Fruit fly (Drosophila melanogaster) whole organism, prepupa: Measurements from ENCODE around the gene ex.

Source experiments
- Blimp-1 ChIP-seq: fragments of 200-800 bp; sonication (Bioruptor generic); optimal IDR thresholded peaks from 3 replicates; lab custom pipeline; 2017; ENCODE audit warnings: missing biosample characterization, missing genetic modification characterization, mild to moderate bottlenecking, moderate library complexity, missing genetic modification reagents
- CG10669 ChIP-seq: fragments of 200-800 bp; sonication (Bioruptor generic); optimal IDR thresholded peaks from 3 replicates; lab custom pipeline; 2018; ENCODE audit warnings: missing biosample characterization, mild to moderate bottlenecking, missing genetic modification characterization, moderate library complexity
- CG11294 ChIP-seq: fragments of 200-800 bp; sonication (Bioruptor generic); IDR thresholded peaks from 2 replicates; pipeline ENCODE4 v1.3.6; 2022; ENCODE audit warnings: missing biosample characterization, missing genetic modification characterization
- CG11762 ChIP-seq: fragments of 200-800 bp; sonication (Bioruptor generic); optimal IDR thresholded peaks from 3 replicates; lab custom pipeline; 2016; ENCODE audit warnings: missing biosample characterization, missing genetic modification characterization; ENCODE audit not compliant: insufficient read depth
- CG15336 ChIP-seq: fragments of 200-800 bp; sonication (Bioruptor generic); IDR thresholded peaks from 2 replicates; pipeline ENCODE4 v1.3.6; 2022; ENCODE audit warnings: missing biosample characterization, missing genetic modification characterization
- CG16779 ChIP-seq: fragments of 200-800 bp; sonication (Bioruptor generic); optimal IDR thresholded peaks from 3 replicates; lab custom pipeline; 2017; ENCODE audit warnings: missing biosample characterization, mild to moderate bottlenecking, missing genetic modification characterization
- CG3032 ChIP-seq: fragments of 200-800 bp; optimal IDR thresholded peaks from 2 replicates; lab custom pipeline; 2019; ENCODE audit warnings: missing biosample characterization, mild to moderate bottlenecking, missing genetic modification characterization, moderate library complexity
- CG31627 ChIP-seq: fragments of 200-800 bp; sonication (Bioruptor generic); optimal IDR thresholded peaks from 3 replicates; lab custom pipeline; 2016; ENCODE audit warnings: missing biosample characterization, missing genetic modification characterization
- CG32006 ChIP-seq: fragments of 200-800 bp; sonication (Bioruptor generic); optimal IDR thresholded peaks from 3 replicates; lab custom pipeline; 2017; ENCODE audit warnings: missing biosample characterization, mild to moderate bottlenecking, missing genetic modification characterization
- CG4318 ChIP-seq: fragments of 200-800 bp; sonication (Bioruptor generic); optimal IDR thresholded peaks from 3 replicates; lab custom pipeline; 2017; ENCODE audit warnings: missing biosample characterization, mild to moderate bottlenecking, missing genetic modification characterization
- CG6163 ChIP-seq: fragments of 200-800 bp; sonication (Bioruptor generic); IDR thresholded peaks from 3 replicates; pipeline ENCODE4 v1.3.6; 2022; ENCODE audit warnings: missing biosample characterization, missing genetic modification characterization
- CG6276 ChIP-seq: fragments of 200-800 bp; sonication (Bioruptor generic); optimal IDR thresholded peaks from 2 replicates; lab custom pipeline; 2017; ENCODE audit warnings: missing biosample characterization, mild to moderate bottlenecking, missing genetic modification characterization
- CG6792 ChIP-seq: fragments of 200-800 bp; sonication (Bioruptor generic); optimal IDR thresholded peaks from 3 replicates; lab custom pipeline; 2016; ENCODE audit warnings: missing biosample characterization, missing genetic modification characterization
- CG6854 ChIP-seq: fragments of 200-800 bp; sonication (Bioruptor generic); optimal IDR thresholded peaks from 2 replicates; lab custom pipeline; 2017; ENCODE audit warnings: missing biosample characterization, mild to moderate bottlenecking, missing genetic modification characterization
- CG8119 ChIP-seq: fragments of 200-800 bp; sonication (Bioruptor generic); IDR thresholded peaks from 3 replicates; pipeline ENCODE4 v1.3.6; 2022; ENCODE audit warnings: missing biosample characterization, missing genetic modification characterization
- CG8632 ChIP-seq: fragments of 200-800 bp; sonication (Bioruptor generic); optimal IDR thresholded peaks from 3 replicates; lab custom pipeline; 2016; ENCODE audit warnings: missing biosample characterization, missing genetic modification characterization
- Eip75B ChIP-seq: fragments of 200-800 bp; sonication (Bioruptor generic); optimal IDR thresholded peaks from 3 replicates; lab custom pipeline; 2016; ENCODE audit warnings: missing biosample characterization, missing genetic modification characterization
- Eip78C ChIP-seq: fragments of 200-800 bp; sonication (Bioruptor generic); peaks from one replicate; lab custom pipeline; 2016; ENCODE audit warnings: missing biosample characterization, missing genetic modification characterization
- Eip93F ChIP-seq: fragments of 200-800 bp; sonication (Bioruptor generic); optimal IDR thresholded peaks from 2 replicates; lab custom pipeline; 2016; ENCODE audit warnings: missing biosample characterization, mild to moderate bottlenecking, missing genetic modification characterization
- Ets96B ChIP-seq: fragments of 200-800 bp; optimal IDR thresholded peaks from 2 replicates; lab custom pipeline; 2019; ENCODE audit warnings: missing biosample characterization, mild to moderate bottlenecking, missing genetic modification characterization, moderate library complexity
- Hr38 ChIP-seq: sonication (Bioruptor generic); optimal IDR thresholded peaks from 2 replicates; lab custom pipeline; 2016; ENCODE audit warnings: missing biosample characterization, missing genetic modification characterization
- Hr4 ChIP-seq: fragments of 200-800 bp; sonication (Bioruptor generic); optimal IDR thresholded peaks from 3 replicates; lab custom pipeline; 2016; ENCODE audit warnings: missing biosample characterization, missing genetic modification characterization
- Lpt ChIP-seq: fragments of 200-800 bp; sonication (Bioruptor generic); optimal IDR thresholded peaks from 3 replicates; lab custom pipeline; 2016; ENCODE audit warnings: missing biosample characterization, missing genetic modification characterization
- Met ChIP-seq: fragments of 200-800 bp; sonication (Bioruptor generic); optimal IDR thresholded peaks from 3 replicates; lab custom pipeline; 2016; ENCODE audit warnings: missing biosample characterization, missing genetic modification characterization
- Smox ChIP-seq: fragments of 200-800 bp; sonication (Bioruptor generic); optimal IDR thresholded peaks from 3 replicates; lab custom pipeline; 2016; ENCODE audit warnings: missing biosample characterization, missing genetic modification characterization
- acj6 ChIP-seq: fragments of 200-800 bp; sonication (Bioruptor generic); optimal IDR thresholded peaks from 3 replicates; lab custom pipeline; 2016; ENCODE audit warnings: missing biosample characterization, missing genetic modification characterization
- cyc ChIP-seq: fragments of 200-800 bp; sonication (Bioruptor generic); optimal IDR thresholded peaks from 3 replicates; lab custom pipeline; 2016; ENCODE audit warnings: missing biosample characterization, missing genetic modification characterization
- dac ChIP-seq: fragments of 200-800 bp; sonication (Bioruptor generic); optimal IDR thresholded peaks from 2 replicates; lab custom pipeline; 2017; ENCODE audit warnings: missing biosample characterization, mild to moderate bottlenecking, missing genetic modification characterization
- dsx ChIP-seq: fragments of 200-800 bp; optimal IDR thresholded peaks from 3 replicates; lab custom pipeline; 2019; ENCODE audit warnings: missing biosample characterization, mild to moderate bottlenecking, missing genetic modification characterization, moderate library complexity; ENCODE audit not compliant: poor library complexity, severe bottlenecking
- eg ChIP-seq: fragments of 200-800 bp; sonication (Bioruptor generic); IDR thresholded peaks from 3 replicates; pipeline ENCODE4 v1.3.6; 2022; ENCODE audit warnings: missing biosample characterization, missing genetic modification characterization
- esn ChIP-seq: fragments of 200-800 bp; sonication (Bioruptor generic); optimal IDR thresholded peaks from 2 replicates; lab custom pipeline; 2016; ENCODE audit warnings: missing biosample characterization, mild to moderate bottlenecking, missing genetic modification characterization, moderate library complexity
- fd59A ChIP-seq: fragments of 200-800 bp; sonication (Bioruptor generic); optimal IDR thresholded peaks from 2 replicates; lab custom pipeline; 2017; ENCODE audit warnings: missing biosample characterization, mild to moderate bottlenecking, missing genetic modification characterization, missing genetic modification reagents
- fd85E ChIP-seq: fragments of 200-800 bp; sonication (Bioruptor generic); optimal IDR thresholded peaks from 3 replicates; lab custom pipeline; 2016; ENCODE audit warnings: missing biosample characterization, missing genetic modification characterization
- fkh ChIP-seq: fragments of 200-800 bp; sonication (Bioruptor generic); optimal IDR thresholded peaks from 3 replicates; lab custom pipeline; 2017; ENCODE audit warnings: missing biosample characterization, mild to moderate bottlenecking, missing genetic modification characterization, moderate library complexity
- lz ChIP-seq: fragments of 200-800 bp; sonication (Bioruptor generic); optimal IDR thresholded peaks from 3 replicates; lab custom pipeline; 2016; ENCODE audit warnings: missing biosample characterization, missing genetic modification characterization
- pdm3 ChIP-seq: fragments of 200-800 bp; sonication (Bioruptor generic); optimal IDR thresholded peaks from 3 replicates; lab custom pipeline; 2016; ENCODE audit warnings: missing biosample characterization, missing genetic modification characterization
- salr ChIP-seq, 2 experiments: fragments of 200-800 bp; sonication (Bioruptor generic); optimal IDR thresholded peaks; 3 replicates each; lab custom pipeline; 2016 to 2018; ENCODE audit warnings: missing biosample characterization in 2 of 2, missing genetic modification characterization in 2 of 2, mild to moderate bottlenecking in 1 of 2
- spab ChIP-seq: fragments of 200-800 bp; sonication (Bioruptor generic); optimal IDR thresholded peaks from 2 replicates; lab custom pipeline; 2017; ENCODE audit warnings: missing biosample characterization, mild to moderate bottlenecking, missing genetic modification characterization, missing genetic modification reagents
- svp ChIP-seq: fragments of 200-800 bp; sonication (Bioruptor generic); peaks from one replicate; lab custom pipeline; 2016; ENCODE audit warnings: missing biosample characterization, missing genetic modification characterization
- vri ChIP-seq: fragments of 200-800 bp; sonication (Bioruptor generic); optimal IDR thresholded peaks from 3 replicates; lab custom pipeline; 2016; ENCODE audit warnings: missing biosample characterization, mild to moderate bottlenecking, missing genetic modification characterization

ex gene

DNA sequence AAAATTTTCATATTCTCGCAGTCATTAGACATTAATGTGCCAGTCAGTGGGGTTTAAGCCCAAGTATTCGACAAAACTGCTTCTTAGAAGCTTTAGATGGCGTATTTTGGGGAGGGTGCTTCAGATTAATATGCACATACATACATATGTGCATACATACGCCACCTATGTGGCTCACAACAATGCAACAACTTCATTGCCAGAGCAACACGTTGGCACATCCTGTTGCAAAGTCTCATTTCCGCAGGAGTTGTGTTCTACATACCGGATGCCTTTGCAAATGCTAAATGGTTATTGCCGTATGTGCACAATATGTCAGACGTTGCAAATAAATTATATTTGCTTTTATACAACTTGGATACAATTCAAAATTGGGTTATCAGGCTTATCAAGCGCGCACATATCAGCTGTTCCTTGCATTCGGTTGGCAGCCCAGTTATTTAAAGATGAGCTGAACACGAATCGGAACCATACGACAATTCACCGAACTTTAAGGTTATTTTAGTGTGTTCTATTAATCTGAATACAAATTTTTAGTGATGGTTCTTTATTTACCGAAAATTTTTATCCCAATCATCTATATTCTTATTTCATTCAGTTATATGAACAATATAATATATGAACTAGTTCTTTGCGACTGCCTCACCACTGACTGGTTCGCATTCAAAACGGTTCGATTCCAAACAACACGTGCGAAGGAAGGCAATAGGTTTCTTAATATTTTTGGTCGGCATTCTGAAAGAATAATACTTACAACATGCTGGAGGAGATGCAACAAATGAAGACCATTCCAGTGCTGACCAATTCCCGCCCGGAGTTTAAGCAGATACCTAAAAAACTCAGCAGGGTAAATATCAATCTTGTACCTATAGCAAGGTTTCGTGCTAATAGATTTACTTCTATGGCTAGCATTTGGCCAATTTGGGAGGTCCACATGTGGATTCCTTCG, 27.1 kb upstream of the ex start, which contains the start of gene Polr1B:
Gene Polr1B, plus strand, starts transcription at position 659 of the 949 bp plus-strand sequence.
- TF ChIP-seq pdm3 (GFP tag; lab: Kevin White, UChicago) (no peak), CG6792 (GFP tag; lab: Kevin White, UChicago) (no peak), CG6276 (GFP tag; lab: Kevin White, UChicago) (no peak), fkh (GFP tag; lab: Kevin White, UChicago) (no peak), Smox (GFP tag; lab: Kevin White, UChicago) (no peak), Lpt (no peak), lz (peak; percentile 13), svp (GFP tag; lab: Kevin White, UChicago) (no peak), cyc (GFP tag; lab: Kevin White, UChicago) (no peak), CG6854 (GFP tag; lab: Kevin White, UChicago) (no peak), esn (GFP tag; lab: Kevin White, UChicago) (peak; percentile 36), acj6 (GFP tag; lab: Kevin White, UChicago) (no peak), Eip78C (GFP tag; lab: Kevin White, UChicago) (no peak), CG6163 (GFP tag; lab: Robert Waterston, UW) (peak; percentile 33; the same call in 1 of the 3 replicates)

DNA sequence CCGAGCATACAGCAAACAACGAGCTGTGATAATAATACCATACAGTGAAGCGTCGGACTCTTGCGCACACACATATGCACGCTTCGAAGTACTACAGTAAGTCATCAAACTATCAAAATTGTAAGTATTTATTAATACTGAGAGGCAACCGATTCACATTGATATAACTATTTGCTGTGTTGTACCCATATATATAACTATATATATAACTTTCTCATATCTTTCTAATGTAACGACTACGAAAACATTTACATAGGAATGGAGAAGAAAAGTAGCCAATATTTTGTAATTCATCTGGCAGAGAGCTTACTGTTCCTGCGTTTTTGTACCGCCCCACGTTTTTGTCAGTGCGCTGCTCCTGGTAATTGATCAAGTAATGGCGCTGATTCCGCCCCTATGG, 18.1 kb upstream of the ex start:
- TF ChIP-seq dac (GFP tag; lab: Kevin White, UChicago) (peak; percentile 3), Met (no peak), CG11294 (peak; percentile 14; the same call in 1 of the 2 replicates), Eip78C (GFP tag; lab: Kevin White, UChicago) (no peak), CG15336 (GFP tag; lab: Robert Waterston, UW) (peak; percentile 66), Hr4 (peak; percentile 81), CG3032 (tag; lab: Kevin White, UChicago) (peak; percentile 42), CG4318 (GFP tag; lab: Kevin White, UChicago) (no peak), spab (GFP tag; lab: Kevin White, UChicago) (no peak), fd59A (GFP tag; lab: Kevin White, UChicago) (peak; percentile 22), CG32006 (GFP tag; lab: Kevin White, UChicago) (no peak), CG11762 (GFP tag; lab: Kevin White, UChicago) (peak; percentile 26), CG8119 (GFP tag; lab: Robert Waterston, UW) (peak; percentile 70), fd85E (GFP tag; lab: Kevin White, UChicago) (no peak), CG10669 (GFP tag; lab: Kevin White, UChicago) (no peak), salr (GFP tag; optimal IDR thresholded peaks at IDR 0.05; lab: Kevin White, UChicago) (peak in 1 of 2 experiments; percentile 41), CG6854 (GFP tag; lab: Kevin White, UChicago) (no peak)

DNA sequence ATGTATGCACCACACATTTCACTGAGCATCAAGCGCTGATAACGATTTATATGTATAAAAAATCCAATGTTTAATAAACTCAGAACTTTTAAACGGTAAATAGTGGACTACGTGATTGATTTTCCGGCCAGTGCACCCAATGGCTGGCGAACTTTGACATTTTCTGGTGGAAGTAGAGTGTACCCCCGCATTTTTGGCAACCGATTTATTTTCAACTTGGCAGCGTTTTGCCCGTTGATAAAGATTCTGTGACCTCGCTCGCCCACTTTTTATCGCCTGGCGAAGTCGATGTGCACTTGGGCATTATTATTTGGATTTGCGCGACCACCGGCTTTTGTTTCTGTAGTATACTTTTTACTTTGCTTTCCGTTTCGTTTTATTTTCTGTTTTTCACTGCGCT, 17.1 kb upstream of the ex start:
- 0 out of 3 replicates have a peak, but pooled peaks have one; percentile 5 for TF ChIP-seq CG6163 (GFP tag; lab: Robert Waterston, UW)
- peak; percentile 94 for TF ChIP-seq svp (GFP tag; lab: Kevin White, UChicago)
- TF ChIP-seq Eip93F (GFP tag; lab: Kevin White, UChicago): no peak

dm6 chr2L:414593-415399, 16.2 kb upstream of the ex start, which contains the start of the genes AP-2alpha and ebi:
Gene AP-2alpha (minus strand): TSS chr2L:414777.
Gene ebi (plus strand): TSS chr2L:415067.
- peak; percentile 38 for TF ChIP-seq Blimp-1 (GFP tag; lab: Kevin White, UChicago)
- TF ChIP-seq vri (GFP tag; lab: Kevin White, UChicago): peak; percentile 74
- peak; percentile 89 for TF ChIP-seq Eip75B (GFP tag; lab: Kevin White, UChicago)
- TF ChIP-seq dsx (GFP tag; lab: Kevin White, UChicago): peak; percentile 71
- TF ChIP-seq CG10669 (GFP tag; lab: Kevin White, UChicago): peak; percentile 61
- TF ChIP-seq Eip93F (GFP tag; lab: Kevin White, UChicago): no peak
- peak; percentile 85 for TF ChIP-seq CG3032 (tag; lab: Kevin White, UChicago)
- TF ChIP-seq CG6854 (GFP tag; lab: Kevin White, UChicago): peak; percentile 4
- TF ChIP-seq CG8632 (GFP tag; lab: Kevin White, UChicago): peak; percentile 78
- TF ChIP-seq CG31627 (GFP tag; lab: Kevin White, UChicago): peak; percentile 97
- peak; percentile 62 for TF ChIP-seq CG11762 (GFP tag; lab: Kevin White, UChicago)
- peak; percentile 79 for TF ChIP-seq fkh (GFP tag; lab: Kevin White, UChicago)
- TF ChIP-seq CG6276 (GFP tag; lab: Kevin White, UChicago): no peak
- peak; percentile 84 for TF ChIP-seq eg (GFP tag; lab: Robert Waterston, UW)
- TF ChIP-seq CG16779: no peak
- peak; percentile 86 for TF ChIP-seq dac (GFP tag; lab: Kevin White, UChicago)
- peak; percentile 72 for TF ChIP-seq Ets96B (tag; lab: Kevin White, UChicago)
- TF ChIP-seq salr (GFP tag; optimal IDR thresholded peaks at IDR 0.05; lab: Kevin White, UChicago): peak; percentile 47 to 78
- peak; percentile 20 for TF ChIP-seq Hr38 (GFP tag; lab: Kevin White, UChicago)
- TF ChIP-seq acj6 (GFP tag; lab: Kevin White, UChicago): peak; percentile 85
